Fruit fly (Drosophila melanogaster) whole organism, embryonic: Measurements from ENCODE around the gene TbCMF46.
A peak's percentile ranks its signal among the peaks of the same experiment; 100 is the strongest.

Experiments
- B-H2 ChIP-seq: fragments of 200-800 bp; sonication (Bioruptor generic); optimal IDR thresholded peaks from 2 replicates; lab custom pipeline; 2018; ENCODE audit warnings: missing biosample characterization, mild to moderate bottlenecking, missing genetic modification characterization
- Bgb ChIP-seq: fragments of 200-800 bp; sonication (Bioruptor generic); IDR thresholded peaks from 2 replicates; pipeline ENCODE4 v1.3.6; 2022; ENCODE audit warnings: missing biosample characterization, missing genetic modification characterization; ENCODE audit not compliant: partially characterized antibody
- C15 ChIP-seq: fragments of 200-800 bp; sonication (Bioruptor generic); IDR thresholded peaks from 3 replicates; pipeline ENCODE4 v1.3.6; 2022; ENCODE audit warnings: missing biosample characterization, missing genetic modification characterization
- CG11247 ChIP-seq: fragments of 200-800 bp; sonication (Bioruptor generic); IDR thresholded peaks from 2 replicates; pipeline ENCODE4 v1.3.6; 2022; ENCODE audit warnings: missing biosample characterization, missing genetic modification characterization
- CG11456 ChIP-seq: fragments of 200-800 bp; sonication (Bioruptor generic); IDR thresholded peaks from 3 replicates; pipeline ENCODE4 v1.3.6; 2022; ENCODE audit warnings: missing biosample characterization, missing genetic modification characterization
- CG11560 ChIP-seq: fragments of 200-800 bp; sonication (Bioruptor generic); IDR thresholded peaks from 3 replicates; pipeline ENCODE4 v1.3.6; 2022; ENCODE audit warnings: missing biosample characterization, missing genetic modification characterization
- CG12104 ChIP-seq: fragments of 200-800 bp; sonication (Bioruptor generic); optimal IDR thresholded peaks from 3 replicates; lab custom pipeline; 2016; ENCODE audit warnings: missing biosample characterization, missing genetic modification characterization
- CG12299 ChIP-seq: fragments of 200-800 bp; sonication (Bioruptor generic); optimal IDR thresholded peaks from 2 replicates; lab custom pipeline; 2018; ENCODE audit warnings: missing biosample characterization, mild to moderate bottlenecking, missing genetic modification characterization
- CG12769 ChIP-seq: fragments of 200-800 bp; sonication (Bioruptor generic); optimal IDR thresholded peaks from 2 replicates; lab custom pipeline; 2019; ENCODE audit warnings: missing biosample characterization, mild to moderate bottlenecking, missing genetic modification characterization, moderate library complexity
- CG15696 ChIP-seq: fragments of 200-800 bp; sonication (Bioruptor generic); optimal IDR thresholded peaks from 2 replicates; lab custom pipeline; 2019; ENCODE audit warnings: missing biosample characterization, mild to moderate bottlenecking, missing genetic modification characterization, moderate library complexity
- CG1647 ChIP-seq: fragments of 200-800 bp; sonication (Bioruptor generic); optimal IDR thresholded peaks from 3 replicates; lab custom pipeline; 2016; ENCODE audit warnings: missing biosample characterization, missing genetic modification characterization
- CG17385 ChIP-seq: fragments of 200-800 bp; sonication (Bioruptor generic); optimal IDR thresholded peaks from 3 replicates; lab custom pipeline; 2018; ENCODE audit warnings: missing biosample characterization, mild to moderate bottlenecking, missing genetic modification characterization
- CG18476 ChIP-seq: fragments of 200-800 bp; sonication (Bioruptor generic); optimal IDR thresholded peaks from 2 replicates; lab custom pipeline; 2016; ENCODE audit warnings: missing biosample characterization, mild to moderate bottlenecking, missing genetic modification characterization
- CG18764 ChIP-seq: fragments of 200-800 bp; sonication (Bioruptor generic); optimal IDR thresholded peaks from 3 replicates; lab custom pipeline; 2016; ENCODE audit warnings: missing biosample characterization, missing genetic modification characterization
- CG31224 ChIP-seq: fragments of 200-800 bp; sonication (Bioruptor generic); IDR thresholded peaks from 2 replicates; pipeline ENCODE4 v1.3.6; 2022; ENCODE audit warnings: missing biosample characterization, missing genetic modification characterization
- CG4328 ChIP-seq: fragments of 200-800 bp; sonication (Bioruptor generic); optimal IDR thresholded peaks from 3 replicates; lab custom pipeline; 2017; ENCODE audit warnings: missing biosample characterization, missing genetic modification reagents, missing genetic modification characterization
- CG4360 ChIP-seq: fragments of 200-800 bp; sonication (Bioruptor generic); IDR thresholded peaks from 2 replicates; pipeline ENCODE4 v1.3.6; 2022; ENCODE audit warnings: missing biosample characterization, missing genetic modification characterization
- CG6272 ChIP-seq: fragments of 200-800 bp; sonication (Bioruptor generic); IDR thresholded peaks from 2 replicates; pipeline ENCODE4 v1.3.6; 2022; ENCODE audit warnings: missing biosample characterization, missing genetic modification characterization
- CG7963 ChIP-seq: fragments of 200-800 bp; sonication (Bioruptor generic); IDR thresholded peaks from 3 replicates; pipeline ENCODE4 v1.3.6; 2022; ENCODE audit warnings: missing biosample characterization, missing genetic modification characterization; ENCODE audit not compliant: partially characterized antibody
- CrebB ChIP-seq: fragments of 200-800 bp; sonication (Bioruptor generic); optimal IDR thresholded peaks from 3 replicates; lab custom pipeline; 2018; ENCODE audit warnings: missing biosample characterization, mild to moderate bottlenecking, missing genetic modification characterization
- Drgx ChIP-seq: fragments of 200-800 bp; sonication (Bioruptor generic); IDR thresholded peaks from 2 replicates; pipeline ENCODE4 v1.3.6; 2022; ENCODE audit warnings: missing biosample characterization, missing genetic modification characterization
- Hr78 ChIP-seq, 2 experiments: fragments of 200-800 bp in 1 of 2; fragments of >200 bp in 1 of 2; sonication (Bioruptor generic) in 1 of 2; optimal IDR thresholded peaks; 2 replicates each; lab custom pipeline; 2017 to 2019; ENCODE audit warnings: missing biosample characterization in 2 of 2, missing genetic modification characterization in 2 of 2, mild to moderate bottlenecking in 1 of 2, moderate library complexity in 1 of 2
- Optix ChIP-seq: fragments of 200-800 bp; sonication (Bioruptor generic); IDR thresholded peaks from 3 replicates; pipeline ENCODE4 v1.3.6; 2022; ENCODE audit warnings: missing biosample characterization, missing genetic modification characterization
- Rfx ChIP-seq: fragments of 200-800 bp; sonication (Bioruptor generic); IDR thresholded peaks from 2 replicates; pipeline ENCODE4 v1.3.6; 2022; ENCODE audit warnings: missing biosample characterization, missing genetic modification characterization
- Rx ChIP-seq: fragments of 200-800 bp; sonication (Bioruptor generic); IDR thresholded peaks from 2 replicates; pipeline ENCODE4 v1.3.6; 2022; ENCODE audit warnings: missing biosample characterization, missing genetic modification characterization
- Trl ChIP-seq, 3 experiments: fragments of >200 bp in 2 of 3; fragments of 200-800 bp in 1 of 3; sonication (Bioruptor generic) in 1 of 3; optimal IDR thresholded peaks; 2 replicates in 1 of 3; 3 replicates in 2 of 3; lab custom pipeline; 2016 to 2017; ENCODE audit warnings: missing biosample characterization in 1 of 3, missing genetic modification characterization in 1 of 3
- bbx ChIP-seq: fragments of 200-800 bp; sonication (Bioruptor generic); IDR thresholded peaks from 2 replicates; pipeline ENCODE4 v1.3.6; 2022; ENCODE audit warnings: missing biosample characterization, missing genetic modification characterization; ENCODE audit not compliant: partially characterized antibody
- lov ChIP-seq, 2 experiments: fragments of 200-800 bp in 1 of 2; fragments of >200 bp in 1 of 2; sonication (Bioruptor generic) in 1 of 2; IDR thresholded peaks in 1 of 2; optimal IDR thresholded peaks in 1 of 2; 2 replicates in 1 of 2; 3 replicates in 1 of 2; pipeline versions ENCODE4 v1.3.6 to Lab custom; 2017 to 2022; ENCODE audit warnings: missing biosample characterization in 1 of 2, missing genetic modification characterization in 1 of 2
- mirr ChIP-seq: fragments of 200-800 bp; sonication (Bioruptor generic); optimal IDR thresholded peaks from 3 replicates; lab custom pipeline; 2018; ENCODE audit warnings: missing biosample characterization, mild to moderate bottlenecking, missing genetic modification characterization
- mld ChIP-seq: fragments of 200-800 bp; sonication (Bioruptor generic); IDR thresholded peaks from 3 replicates; pipeline ENCODE4 v1.3.6; 2022; ENCODE audit warnings: missing biosample characterization, missing genetic modification characterization; ENCODE audit not compliant: partially characterized antibody
- p53 ChIP-seq: fragments of 200-800 bp; sonication (Bioruptor generic); optimal IDR thresholded peaks from 2 replicates; lab custom pipeline; 2016; ENCODE audit warnings: missing biosample characterization, missing genetic modification characterization
- pros ChIP-seq: fragments of 200-800 bp; sonication (Bioruptor generic); optimal IDR thresholded peaks from 3 replicates; lab custom pipeline; 2019; ENCODE audit warnings: missing biosample characterization, mild to moderate bottlenecking, missing genetic modification characterization, moderate library complexity
- pzg ChIP-seq: fragments of 200-800 bp; sonication (Bioruptor generic); optimal IDR thresholded peaks from 3 replicates; lab custom pipeline; 2018; ENCODE audit warnings: missing biosample characterization, mild to moderate bottlenecking, missing genetic modification characterization, moderate library complexity
- run ChIP-seq: fragments of 200-800 bp; sonication (Bioruptor generic); optimal IDR thresholded peaks from 3 replicates; lab custom pipeline; 2018; ENCODE audit warnings: missing biosample characterization, mild to moderate bottlenecking, missing genetic modification characterization
- sens-2 ChIP-seq: fragments of 200-800 bp; sonication (Bioruptor generic); IDR thresholded peaks from 2 replicates; pipeline ENCODE4 v1.3.6; 2022; ENCODE audit warnings: missing biosample characterization, missing genetic modification characterization
- sqz ChIP-seq: fragments of 200-800 bp; sonication (Bioruptor generic); optimal IDR thresholded peaks from 3 replicates; lab custom pipeline; 2018; ENCODE audit warnings: missing biosample characterization, mild to moderate bottlenecking, missing genetic modification characterization
- tna ChIP-seq: fragments of 200-800 bp; sonication (Bioruptor generic); IDR thresholded peaks from 2 replicates; pipeline ENCODE4 v1.3.6; 2022; ENCODE audit warnings: missing biosample characterization, missing genetic modification characterization; ENCODE audit not compliant: partially characterized antibody
- toy ChIP-seq: fragments of 200-800 bp; sonication (Bioruptor generic); IDR thresholded peaks from 2 replicates; pipeline ENCODE4 v1.3.6; 2022; ENCODE audit warnings: missing biosample characterization, missing genetic modification characterization
- trh ChIP-seq: fragments of 200-800 bp; sonication (Bioruptor generic); optimal IDR thresholded peaks from 2 replicates; lab custom pipeline; 2016; ENCODE audit warnings: missing biosample characterization, missing genetic modification characterization
- vnd ChIP-seq: fragments of 200-800 bp; sonication (Bioruptor generic); IDR thresholded peaks from 3 replicates; pipeline ENCODE4 v1.3.6; 2022; ENCODE audit warnings: missing biosample characterization, missing genetic modification characterization; ENCODE audit not compliant: partially characterized antibody
- wdn ChIP-seq: fragments of 200-800 bp; sonication (Bioruptor generic); IDR thresholded peaks from 2 replicates; pipeline ENCODE4 v1.3.6; 2022; ENCODE audit warnings: missing biosample characterization, missing genetic modification characterization
- zf30C ChIP-seq: fragments of 200-800 bp; sonication (Bioruptor generic); optimal IDR thresholded peaks from 3 replicates; lab custom pipeline; 2018; ENCODE audit warnings: missing biosample characterization, mild to moderate bottlenecking, missing genetic modification characterization
- zfh1 ChIP-seq: fragments of 200-800 bp; sonication (Bioruptor generic); IDR thresholded peaks from 3 replicates; pipeline ENCODE4 v1.3.6; 2022; ENCODE audit warnings: missing biosample characterization, missing genetic modification characterization
- zfh2 ChIP-seq: fragments of 200-800 bp; sonication (Bioruptor generic); optimal IDR thresholded peaks from 2 replicates; lab custom pipeline; 2016; ENCODE audit warnings: missing biosample characterization, missing genetic modification characterization

Gene TbCMF46

DNA sequence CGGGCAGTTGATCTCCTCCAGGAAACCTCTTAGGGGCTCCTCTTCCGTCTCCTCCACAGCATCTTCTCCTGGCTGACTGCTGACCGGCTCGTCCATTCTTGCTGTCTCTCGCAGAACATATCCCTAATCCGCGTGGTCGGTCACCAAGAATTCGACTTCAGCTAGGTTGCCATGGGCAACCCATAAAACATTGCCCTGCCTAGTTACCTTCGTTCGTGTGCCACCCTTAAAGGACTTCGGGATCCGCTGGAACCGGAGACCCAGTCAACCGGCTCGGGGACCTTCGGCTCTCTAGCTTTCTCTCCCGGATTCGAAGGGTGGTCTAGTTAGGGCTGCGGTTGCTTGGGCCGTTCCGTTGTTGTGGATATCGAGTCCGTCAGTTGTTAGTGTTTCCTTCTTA lies at the start of gene TbCMF46, which contains the start of gene CG42366:
Gene TbCMF46 (minus strand): TSS at position 101 of the 400 bp plus-strand sequence.
Gene CG42366 (plus strand): TSS at position 397 of the 400 bp plus-strand sequence.
- TF ChIP-seq B-H2 (GFP tag; lab: Kevin White, UChicago) = no peak
- TF ChIP-seq CG11247 (GFP tag; lab: Robert Waterston, UW) = 0 out of 2 replicates have a peak, but pooled peaks have one; percentile 33
- 0 out of 3 replicates have a peak, but pooled peaks have one; percentile 28 for TF ChIP-seq CG11560 (tag; lab: Robert Waterston, UW)
- TF ChIP-seq Rfx (GFP tag; lab: Robert Waterston, UW) = peak; percentile 32; the same call in 1 of the 2 replicates
- TF ChIP-seq CG11456 (GFP tag; lab: Robert Waterston, UW) = 0 out of 3 replicates have a peak, but pooled peaks have one; percentile 33

DNA sequence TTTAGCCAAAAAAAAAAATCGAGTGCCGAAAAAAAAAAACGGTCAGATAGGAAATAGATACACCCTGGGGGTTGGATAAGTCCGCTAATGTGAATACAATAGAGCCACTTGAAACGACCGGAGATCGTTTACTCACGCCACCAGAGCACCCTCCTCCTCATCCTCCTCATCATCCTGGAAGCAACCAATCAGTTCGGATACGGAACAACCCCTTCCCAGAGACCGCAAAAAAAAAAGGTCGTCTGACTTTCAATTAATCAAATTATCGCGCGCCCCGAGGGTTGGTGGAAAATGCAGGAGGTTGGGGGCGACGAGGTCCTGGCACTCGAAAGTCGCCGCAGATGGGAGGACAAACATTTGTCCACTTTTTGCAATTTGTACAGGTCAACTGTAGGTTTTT lies 48.0 kb upstream of the TbCMF46 start:
- TF ChIP-seq zfh2 (GFP tag; lab: Kevin White, UChicago) = no peak
- TF ChIP-seq mld (GFP tag; lab: Robert Waterston, UW) = 0 out of 3 replicates have a peak, but pooled peaks have one; percentile 17
- no peak for TF ChIP-seq lov (optimal IDR thresholded peaks at IDR 0.05; lab: Kevin White, UChicago)
- 0 out of 3 replicates have a peak, but pooled peaks have one; percentile 22 for TF ChIP-seq lov (GFP tag; IDR thresholded peaks at IDR 0.05; lab: Robert Waterston, UW)
- peak; percentile 64 for TF ChIP-seq pros (GFP tag; lab: Kevin White, UChicago)
- TF ChIP-seq sqz (GFP tag; lab: Kevin White, UChicago) = peak; percentile 81
- TF ChIP-seq zfh1 (GFP tag; lab: Robert Waterston, UW) = 0 out of 3 replicates have a peak, but pooled peaks have one; percentile 8

DNA sequence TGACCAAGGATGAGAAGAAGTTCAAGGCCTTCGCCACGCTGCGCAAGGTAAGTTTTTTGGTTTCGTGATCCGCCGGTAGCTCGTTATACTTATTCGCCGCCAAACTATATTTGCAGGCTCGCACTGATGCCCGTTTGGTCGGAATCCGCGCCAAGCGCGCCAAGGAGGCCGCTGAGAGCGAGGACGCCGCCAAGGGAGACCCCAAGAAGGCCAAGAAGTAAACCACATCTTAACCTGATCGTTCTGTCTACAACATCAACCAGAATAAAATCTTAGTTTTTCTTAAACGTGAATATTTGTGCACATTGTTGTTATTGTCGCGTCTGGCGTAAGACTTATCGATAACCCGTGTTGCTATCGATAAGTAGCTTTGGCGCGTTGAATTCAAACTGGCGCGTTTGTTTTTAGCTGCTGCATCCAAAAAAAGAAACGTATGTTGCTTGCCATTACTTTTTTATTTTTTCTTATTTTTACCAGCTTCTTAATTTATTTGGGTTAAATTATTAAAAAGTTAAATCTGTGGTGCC lies 43.6 kb upstream of the TbCMF46 start:
- TF ChIP-seq CG18476 (GFP tag; lab: Kevin White, UChicago) (no peak), CG4328 (no peak), CG6272 (no peak), sens-2 (GFP tag; lab: Robert Waterston, UW) (no peak), Hr78 (GFP tag; optimal IDR thresholded peaks at IDR 0.05; lab: Kevin White, UChicago) (no peak), pzg (GFP tag; lab: Kevin White, UChicago) (no peak), bbx (GFP tag; lab: Robert Waterston, UW) (0 out of 2 replicates have a peak, but pooled peaks have one; percentile 27), trh (GFP tag; lab: Kevin White, UChicago) (no peak), CrebB (tag; lab: Kevin White, UChicago) (no peak), CG17385 (GFP tag; lab: Kevin White, UChicago) (no peak), CG1647 (no peak), run (tag; lab: Kevin White, UChicago) (no peak), Rx (GFP tag; lab: Robert Waterston, UW) (no peak), CG31224 (no peak), CG7963 (GFP tag; lab: Robert Waterston, UW) (peak; percentile 46; the same call in 1 of the 3 replicates), Drgx (GFP tag; lab: Robert Waterston, UW) (no peak), tna (GFP tag; lab: Robert Waterston, UW) (peak; percentile 31), toy (GFP tag; lab: Robert Waterston, UW) (no peak), Bgb (GFP tag; lab: Robert Waterston, UW) (peak; percentile 53; the same call in 1 of the 2 replicates), CG12299 (no peak), Trl (optimal IDR thresholded peaks at IDR 0.05; lab: Kevin White, UChicago) (no peak), Trl (GFP tag; optimal IDR thresholded peaks at IDR 0.05; lab: Kevin White, UChicago) (no peak), CG15696 (tag; lab: Kevin White, UChicago) (no peak), CG12104 (no peak), vnd (GFP tag; lab: Robert Waterston, UW) (no peak), zf30C (GFP tag; lab: Kevin White, UChicago) (no peak), CG12769 (tag; lab: Kevin White, UChicago) (no peak), C15 (GFP tag; lab: Robert Waterston, UW) (no peak), CG4360 (GFP tag; lab: Robert Waterston, UW) (peak; percentile 42; the same call in 1 of the 2 replicates), Optix (GFP tag; lab: Robert Waterston, UW) (no peak), CG18764 (GFP tag; lab: Kevin White, UChicago) (no peak), p53 (GFP tag; lab: Kevin White, UChicago) (no peak), wdn (GFP tag; lab: Robert Waterston, UW) (no peak), mirr (no peak)
